Fruit fly (Drosophila melanogaster) whole organism, embryonic: Measurements from ENCODE around the gene CG9130.

Source experiments
- Awh ChIP-seq: fragments of 200-800 bp; sonication (Bioruptor generic); IDR thresholded peaks from 2 replicates; pipeline ENCODE4, ENCODE4 v1.3.6; 2022; ENCODE audit warnings: missing biosample characterization, missing genetic modification characterization
- Blimp-1 ChIP-seq: fragments of 200-800 bp; sonication (Bioruptor generic); optimal IDR thresholded peaks from 3 replicates; lab custom pipeline; 2018; ENCODE audit warnings: missing biosample characterization, missing genetic modification characterization, mild to moderate bottlenecking, moderate library complexity, missing genetic modification reagents
- CG10543 ChIP-seq: fragments of 200-800 bp; sonication (Bioruptor generic); optimal IDR thresholded peaks from 3 replicates; lab custom pipeline; 2017; ENCODE audit warnings: missing biosample characterization, mild to moderate bottlenecking, missing genetic modification characterization, moderate library complexity
- CG11696 ChIP-seq: fragments of 200-800 bp; sonication (Bioruptor generic); IDR thresholded peaks from 2 replicates; pipeline ENCODE4 v1.3.6; 2022; ENCODE audit warnings: missing biosample characterization, missing genetic modification characterization
- CG12155 ChIP-seq: fragments of 200-800 bp; sonication (Bioruptor generic); optimal IDR thresholded peaks from 3 replicates; lab custom pipeline; 2016; ENCODE audit warnings: missing biosample characterization, missing genetic modification characterization
- CG12769 ChIP-seq: fragments of 200-800 bp; sonication (Bioruptor generic); optimal IDR thresholded peaks from 2 replicates; lab custom pipeline; 2019; ENCODE audit warnings: missing biosample characterization, mild to moderate bottlenecking, missing genetic modification characterization, moderate library complexity
- CG13287 ChIP-seq: fragments of 200-800 bp; sonication (Bioruptor generic); IDR thresholded peaks from 2 replicates; pipeline ENCODE4 v1.3.6; 2022; ENCODE audit warnings: missing biosample characterization, missing genetic modification characterization; ENCODE audit not compliant: partially characterized antibody
- CG15601 ChIP-seq: fragments of 200-800 bp; sonication (Bioruptor generic); optimal IDR thresholded peaks from 3 replicates; lab custom pipeline; 2019; ENCODE audit warnings: missing biosample characterization, mild to moderate bottlenecking, missing genetic modification characterization, moderate library complexity
- CG1647 ChIP-seq: fragments of 200-800 bp; sonication (Bioruptor generic); optimal IDR thresholded peaks from 3 replicates; lab custom pipeline; 2016; ENCODE audit warnings: missing biosample characterization, missing genetic modification characterization
- CG17802 ChIP-seq: fragments of 200-800 bp; sonication (Bioruptor generic); optimal IDR thresholded peaks from 2 replicates; lab custom pipeline; 2018; ENCODE audit warnings: missing biosample characterization, mild to moderate bottlenecking, missing genetic modification characterization, moderate library complexity
- CG34422 ChIP-seq: fragments of 200-800 bp; sonication (Bioruptor generic); IDR thresholded peaks from 3 replicates; pipeline ENCODE4 v1.3.6; 2022; ENCODE audit warnings: missing biosample characterization, missing genetic modification characterization
- CG5180 ChIP-seq: fragments of 200-800 bp; sonication (Bioruptor generic); optimal IDR thresholded peaks from 3 replicates; lab custom pipeline; 2017; ENCODE audit warnings: missing biosample characterization, missing genetic modification characterization, mild to moderate bottlenecking, moderate library complexity, missing genetic modification reagents
- CG9609 ChIP-seq: fragments of 200-800 bp; sonication (Bioruptor generic); optimal IDR thresholded peaks from 3 replicates; lab custom pipeline; 2016; ENCODE audit warnings: missing biosample characterization, missing genetic modification characterization
- Deaf1 ChIP-seq: fragments of 200-800 bp; optimal IDR thresholded peaks from 3 replicates; lab custom pipeline; 2019; ENCODE audit warnings: missing biosample characterization, mild to moderate bottlenecking, missing genetic modification characterization, moderate library complexity
- Dek ChIP-seq: fragments of 200-800 bp; sonication (Bioruptor generic); optimal IDR thresholded peaks from 3 replicates; lab custom pipeline; 2019; ENCODE audit warnings: missing biosample characterization, mild to moderate bottlenecking, missing genetic modification characterization, moderate library complexity
- Drgx ChIP-seq: fragments of 200-800 bp; sonication (Bioruptor generic); IDR thresholded peaks from 2 replicates; pipeline ENCODE4 v1.3.6; 2022; ENCODE audit warnings: missing biosample characterization, missing genetic modification characterization
- Eip74EF ChIP-seq, 2 experiments: fragments of 200-800 bp in 1 of 2; fragments of >200 bp in 1 of 2; sonication (Bioruptor generic) in 1 of 2; optimal IDR thresholded peaks; 2 replicates each; lab custom pipeline; 2017 to 2019; ENCODE audit warnings: missing biosample characterization in 2 of 2, missing genetic modification characterization in 2 of 2, mild to moderate bottlenecking in 1 of 2, moderate library complexity in 1 of 2
- Elba2 ChIP-seq: fragments of 200-800 bp; sonication (Bioruptor generic); optimal IDR thresholded peaks from 3 replicates; lab custom pipeline; 2016; ENCODE audit warnings: missing biosample characterization, missing genetic modification characterization
- Jarid2 ChIP-seq: fragments of 200-800 bp; sonication (Bioruptor generic); optimal IDR thresholded peaks from 3 replicates; lab custom pipeline; 2017; ENCODE audit warnings: mild to moderate bottlenecking, missing biosample characterization, missing genetic modification reagents, missing genetic modification characterization
- Med ChIP-seq: fragments of 200-800 bp; sonication (Bioruptor generic); peaks from one replicate; lab custom pipeline; 2016; ENCODE audit warnings: missing biosample characterization, missing genetic modification characterization, mild to moderate bottlenecking, inconsistent platforms, moderate library complexity
- Trl ChIP-seq, 3 experiments: fragments of >200 bp in 2 of 3; fragments of 200-800 bp in 1 of 3; sonication (Bioruptor generic) in 1 of 3; optimal IDR thresholded peaks; 2 replicates in 1 of 3; 3 replicates in 2 of 3; lab custom pipeline; 2016 to 2017; ENCODE audit warnings: missing biosample characterization in 1 of 3, missing genetic modification characterization in 1 of 3
- bbx ChIP-seq: fragments of 200-800 bp; sonication (Bioruptor generic); IDR thresholded peaks from 2 replicates; pipeline ENCODE4 v1.3.6; 2022; ENCODE audit warnings: missing biosample characterization, missing genetic modification characterization; ENCODE audit not compliant: partially characterized antibody
- chinmo ChIP-seq: fragments of 200-800 bp; sonication (Bioruptor generic); IDR thresholded peaks from 4 replicates; pipeline ENCODE4 v1.3.6; 2022; ENCODE audit warnings: missing biosample characterization, missing genetic modification characterization; ENCODE audit not compliant: partially characterized antibody
- gsb ChIP-seq: fragments of 200-800 bp; sonication (Bioruptor generic); IDR thresholded peaks from 2 replicates; pipeline ENCODE4 v1.3.6; 2022; ENCODE audit warnings: missing biosample characterization, missing genetic modification characterization
- kni ChIP-seq: fragments of 200-800 bp; sonication (Bioruptor generic); optimal IDR thresholded peaks from 3 replicates; lab custom pipeline; 2017; ENCODE audit warnings: mild to moderate bottlenecking, missing biosample characterization, missing genetic modification reagents, missing genetic modification characterization
- lov ChIP-seq, 2 experiments: fragments of 200-800 bp in 1 of 2; fragments of >200 bp in 1 of 2; sonication (Bioruptor generic) in 1 of 2; IDR thresholded peaks in 1 of 2; optimal IDR thresholded peaks in 1 of 2; 2 replicates in 1 of 2; 3 replicates in 1 of 2; pipeline versions ENCODE4 v1.3.6 to Lab custom; 2017 to 2022; ENCODE audit warnings: missing biosample characterization in 1 of 2, missing genetic modification characterization in 1 of 2
- nom ChIP-seq: fragments of 200-800 bp; sonication (Bioruptor generic); optimal IDR thresholded peaks from 2 replicates; lab custom pipeline; 2017; ENCODE audit warnings: missing biosample characterization, missing genetic modification characterization, mild to moderate bottlenecking, moderate library complexity, missing genetic modification reagents
- oc ChIP-seq: fragments of 200-800 bp; sonication (Bioruptor generic); optimal IDR thresholded peaks from 2 replicates; lab custom pipeline; 2018; ENCODE audit warnings: missing biosample characterization, mild to moderate bottlenecking, missing genetic modification characterization, moderate library complexity
- odd ChIP-seq: fragments of 200-800 bp; sonication (Bioruptor generic); optimal IDR thresholded peaks from 2 replicates; lab custom pipeline; 2017; ENCODE audit warnings: missing biosample characterization, mild to moderate bottlenecking, missing genetic modification characterization
- ro ChIP-seq: fragments of 200-800 bp; sonication (Bioruptor generic); IDR thresholded peaks from 2 replicates; pipeline ENCODE4 v1.3.6; 2022; ENCODE audit warnings: missing biosample characterization, missing genetic modification characterization
- sens ChIP-seq: fragments of 200-800 bp; sonication (Bioruptor generic); peaks from one replicate; lab custom pipeline; 2016; ENCODE audit warnings: missing biosample characterization, missing genetic modification characterization
- sens-2 ChIP-seq: fragments of 200-800 bp; sonication (Bioruptor generic); IDR thresholded peaks from 2 replicates; pipeline ENCODE4 v1.3.6; 2022; ENCODE audit warnings: missing biosample characterization, missing genetic modification characterization
- so ChIP-seq: fragments of 200-800 bp; sonication (Bioruptor generic); IDR thresholded peaks from 3 replicates; pipeline ENCODE4 v1.3.6; 2022; ENCODE audit warnings: missing biosample characterization, missing genetic modification characterization
- trh ChIP-seq: fragments of 200-800 bp; sonication (Bioruptor generic); optimal IDR thresholded peaks from 2 replicates; lab custom pipeline; 2016; ENCODE audit warnings: missing biosample characterization, missing genetic modification characterization
- wor ChIP-seq: fragments of 200-800 bp; sonication (Bioruptor generic); IDR thresholded peaks from 2 replicates; pipeline ENCODE4 v1.3.6; 2022; ENCODE audit warnings: missing biosample characterization, missing genetic modification characterization
- z ChIP-seq: fragments of 200-800 bp; sonication (Bioruptor generic); IDR thresholded peaks from 3 replicates; pipeline ENCODE4 v1.3.6; 2022; ENCODE audit warnings: missing biosample characterization, missing genetic modification characterization
- zen2 ChIP-seq: fragments of 200-800 bp; sonication (Bioruptor generic); IDR thresholded peaks from 3 replicates; pipeline ENCODE4 v1.3.6; 2022; ENCODE audit warnings: missing biosample characterization, missing genetic modification characterization; ENCODE audit not compliant: partially characterized antibody

Gene CG9130

DNA sequence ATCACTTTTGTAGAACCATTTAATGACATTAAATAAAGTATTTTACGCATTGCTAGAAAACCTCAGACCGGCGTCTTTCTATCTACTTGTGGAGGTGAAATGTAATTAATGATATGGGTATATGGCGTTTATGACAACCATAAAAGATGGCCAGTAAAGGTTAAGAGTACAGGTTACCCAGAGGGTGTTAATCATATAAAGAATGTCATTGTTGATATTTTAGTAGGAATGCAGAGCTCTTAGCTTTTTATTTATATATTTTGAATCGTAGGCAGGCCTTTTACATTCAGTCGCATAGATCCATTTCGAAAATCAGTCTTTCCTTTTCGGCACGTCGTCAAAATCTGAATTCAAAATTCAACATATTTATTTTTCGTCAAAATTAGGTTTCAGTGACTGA lies 1.4 kb upstream of the CG9130 start, which contains the start of gene Bfc (continued):
- no peak for TF ChIP-seq Dek (tag; lab: Kevin White, UChicago)
- TF ChIP-seq sens-2: no peak

DNA sequence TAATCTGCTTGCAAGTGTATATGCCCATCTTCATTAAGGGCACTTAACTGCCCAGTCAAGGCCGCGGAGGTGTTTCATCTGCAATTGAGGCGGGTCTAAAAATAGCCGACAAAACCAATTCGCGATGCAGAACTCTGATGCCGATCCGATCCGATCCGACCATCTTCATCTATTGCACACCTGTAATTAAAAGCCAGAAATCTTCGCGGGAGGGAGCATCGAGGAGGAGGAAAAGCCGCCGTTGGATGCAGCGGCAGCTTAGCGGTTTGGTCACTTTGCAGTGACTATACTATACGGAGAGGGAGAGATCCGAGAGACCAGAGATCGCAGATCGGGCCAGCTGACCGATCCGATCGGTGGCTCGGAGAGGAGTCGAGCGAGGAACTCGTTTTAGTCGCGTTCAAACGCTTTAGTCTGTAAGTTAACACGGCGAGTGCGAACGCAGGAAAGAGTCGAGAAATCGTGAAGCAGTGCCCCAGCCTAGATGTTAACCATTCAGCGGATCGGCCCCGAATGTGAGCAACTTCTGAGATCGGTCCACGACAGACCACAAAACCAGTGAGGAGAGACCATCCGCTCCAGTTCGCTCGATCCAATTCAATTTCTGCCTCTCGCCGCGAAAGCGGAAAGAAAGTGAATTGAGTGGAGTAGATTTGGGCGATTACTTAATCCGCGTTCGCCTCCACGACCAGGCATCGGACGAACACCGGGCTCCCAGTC lies 4.4 kb downstream of the CG9130 start, which contains the start of gene tfc:
tfc (plus strand) TSS at position 389 of the 720 bp plus-strand sequence.
- peak; percentile 81; the same call in 2 of the 3 replicates for TF ChIP-seq z (GFP tag; lab: Robert Waterston, UW)
- peak; percentile 11 to 22 for TF ChIP-seq Trl (optimal IDR thresholded peaks at IDR 0.05; lab: Kevin White, UChicago)
- no peak for TF ChIP-seq Trl (GFP tag; optimal IDR thresholded peaks at IDR 0.05; lab: Kevin White, UChicago)
- TF ChIP-seq odd (GFP tag; lab: Kevin White, UChicago): peak; percentile 6
- TF ChIP-seq CG34422 (GFP tag; lab: Robert Waterston, UW): no peak
- peak; percentile 18 for TF ChIP-seq oc
- TF ChIP-seq gsb: no peak
- TF ChIP-seq ro (GFP tag; lab: Robert Waterston, UW): no peak
- peak in 1 of 2 experiments; percentile 14 for TF ChIP-seq Eip74EF (GFP tag; optimal IDR thresholded peaks at IDR 0.05; lab: Kevin White, UChicago)
- TF ChIP-seq sens (GFP tag; lab: Kevin White, UChicago): peak; percentile 18
- TF ChIP-seq bbx (GFP tag; lab: Robert Waterston, UW): no peak
- TF ChIP-seq nom (GFP tag; lab: Kevin White, UChicago): peak; percentile 55
- TF ChIP-seq kni (GFP tag; lab: Kevin White, UChicago): peak; percentile 65
- TF ChIP-seq CG12769 (tag; lab: Kevin White, UChicago): peak; percentile 67
- peak; percentile 42 for TF ChIP-seq Med (GFP tag; lab: Kevin White, UChicago)
- TF ChIP-seq CG5180: peak; percentile 83
- TF ChIP-seq CG15601 (tag; lab: Kevin White, UChicago): no peak
- 0 out of 2 replicates have a peak, but pooled peaks have one; percentile 33 for TF ChIP-seq Drgx (GFP tag; lab: Robert Waterston, UW)
- TF ChIP-seq CG1647 (GFP tag; lab: Kevin White, UChicago): no peak
- TF ChIP-seq CG12155 (GFP tag; lab: Kevin White, UChicago): no peak
- TF ChIP-seq CG9609: no peak
- no peak for TF ChIP-seq wor (GFP tag; lab: Robert Waterston, UW)
- TF ChIP-seq CG17802 (tag; lab: Kevin White, UChicago): no peak
- TF ChIP-seq CG11696: no peak
- TF ChIP-seq so (GFP tag; lab: Robert Waterston, UW): no peak
- TF ChIP-seq chinmo (GFP tag; lab: Robert Waterston, UW): peak; percentile 86; the same call in 2 of the 4 replicates
- 0 out of 2 replicates have a peak, but pooled peaks have one; percentile 20 for TF ChIP-seq CG13287 (GFP tag; lab: Robert Waterston, UW)
- TF ChIP-seq zen2 (GFP tag; lab: Robert Waterston, UW): 0 out of 3 replicates have a peak, but pooled peaks have one; percentile 19
- TF ChIP-seq Blimp-1: peak; percentile 89
- no peak for TF ChIP-seq Awh (GFP tag; lab: Robert Waterston, UW)
- peak; percentile 90 for TF ChIP-seq Deaf1 (tag; lab: Kevin White, UChicago)
- no peak for TF ChIP-seq Elba2
- TF ChIP-seq trh (GFP tag; lab: Kevin White, UChicago): no peak
- TF ChIP-seq lov (optimal IDR thresholded peaks at IDR 0.05; lab: Kevin White, UChicago): no peak
- no peak for TF ChIP-seq lov (GFP tag; IDR thresholded peaks at IDR 0.05; lab: Robert Waterston, UW)
- peak; percentile 64 for TF ChIP-seq Jarid2 (GFP tag; lab: Kevin White, UChicago)
- peak; percentile 4 for TF ChIP-seq CG10543 (GFP tag; lab: Kevin White, UChicago)
